Worm (Caenorhabditis elegans): ENCODE measurements around the gene spe-44.

DNA sequence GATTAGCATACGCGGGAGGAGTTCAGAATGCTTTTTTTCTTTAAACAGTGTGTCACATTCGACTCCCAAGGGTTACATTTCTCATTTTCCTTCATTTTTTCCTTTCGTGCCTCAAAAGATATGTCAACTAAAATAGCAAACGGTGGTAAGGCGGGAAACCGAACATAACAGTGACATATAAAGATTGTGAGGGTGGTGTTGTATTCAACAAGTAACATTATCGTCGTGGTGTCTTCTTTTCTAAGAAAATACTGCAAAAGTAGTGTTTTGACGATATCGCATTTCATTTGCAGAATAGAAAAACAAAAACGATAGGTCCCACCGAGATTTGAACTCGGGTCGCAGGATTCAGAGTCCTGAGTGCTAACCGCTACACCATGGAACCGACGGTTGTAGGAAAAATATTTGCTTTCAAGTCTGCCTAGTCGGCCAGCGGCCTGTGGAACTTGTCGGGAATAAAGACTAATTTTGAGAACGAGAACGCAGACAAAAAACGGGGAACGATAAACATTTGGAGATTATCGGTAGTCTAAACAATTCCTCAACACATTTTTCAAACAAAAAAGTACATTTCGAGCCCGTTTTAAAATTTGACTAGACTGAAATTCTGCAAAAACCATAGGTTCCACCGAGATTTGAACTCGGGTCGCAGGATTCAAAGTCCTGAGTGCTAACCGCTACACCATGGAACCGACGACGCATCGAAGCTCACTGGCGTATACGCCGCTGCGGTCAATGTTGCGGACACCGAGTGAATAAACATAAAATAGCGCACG lies 37.2 kb downstream of the spe-44 start:
- TF ChIP-seq dao-5 (tag; optimal IDR thresholded peaks at IDR 0.05) = no peak
- no peak for TF ChIP-seq him-1 (tag; optimal IDR thresholded peaks at IDR 0.05)

All from whole organism, L4/young adult.